Worm (Caenorhabditis elegans) whole organism, L4/young adult: ENCODE measurements around the gene Y54G2A.18.

Source experiments
- W03F9.2 ChIP-seq: fragments of 150-350 bp; optimal IDR thresholded peaks from 2 replicates; lab custom pipeline; 2014; ENCODE audit warnings: missing biosample characterization, missing genetic modification characterization
- dao-5 ChIP-seq: sonication (generic microtip); optimal IDR thresholded peaks from 2 replicates; lab custom pipeline; 2016; ENCODE audit warnings: missing genotype, missing genetic modification characterization, moderate library complexity, missing compliant biosample characterization
- him-1 ChIP-seq: sonication (generic microtip); optimal IDR thresholded peaks from 2 replicates; lab custom pipeline; 2016; ENCODE audit warnings: missing genotype, missing genetic modification reagents, missing genetic modification characterization, missing compliant biosample characterization

The Y54G2A.18 gene

DNA sequence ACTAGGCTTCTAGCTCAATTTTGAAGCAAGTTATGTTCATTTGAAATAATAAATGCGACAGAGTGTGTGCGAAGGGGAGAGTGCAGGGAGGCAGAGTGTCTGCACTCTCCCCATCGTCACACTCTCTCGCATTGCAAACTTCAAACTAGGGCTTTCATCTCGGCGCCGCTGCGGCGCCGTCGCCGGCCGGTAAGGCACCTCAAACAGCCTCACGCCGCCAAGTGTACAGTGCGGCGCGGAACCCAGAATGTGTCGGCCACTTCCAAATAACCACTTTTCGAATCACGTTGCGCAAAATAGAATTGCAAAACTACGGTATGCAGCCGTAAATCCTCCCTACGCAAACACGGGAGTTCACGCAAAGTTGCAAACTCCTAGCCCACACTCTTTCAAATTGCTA, 43.0 kb downstream of the Y54G2A.18 start:
- TF ChIP-seq dao-5 (tag; lab: Kevin White, UChicago) (no peak), W03F9.2 (tag; lab: Kevin White, UChicago) (no peak), him-1 (tag; lab: Kevin White, UChicago) (no peak)

- TF ChIP-seq him-1 (tag; lab: Kevin White, UChicago) (no peak), dao-5 (tag; lab: Kevin White, UChicago) (no peak), W03F9.2 (tag; lab: Kevin White, UChicago) (no peak)
Observed at ce11 chrIV:2846264-2846663, 46.0 kb downstream of the Y54G2A.18 start, which contains the start of gene Y54G2A.40. Y54G2A.40 (plus strand) TSS chrIV:2846476.

ce11 chrIV:2843882-2844281, 48.4 kb downstream of the Y54G2A.18 start, which contains the start of gene Y54G2A.15:
Y54G2A.15 (minus strand) TSS chrIV:2843982.
- TF ChIP-seq W03F9.2 (tag; lab: Kevin White, UChicago) (no peak), dao-5 (tag; lab: Kevin White, UChicago) (no peak), him-1 (tag; lab: Kevin White, UChicago) (no peak)

DNA sequence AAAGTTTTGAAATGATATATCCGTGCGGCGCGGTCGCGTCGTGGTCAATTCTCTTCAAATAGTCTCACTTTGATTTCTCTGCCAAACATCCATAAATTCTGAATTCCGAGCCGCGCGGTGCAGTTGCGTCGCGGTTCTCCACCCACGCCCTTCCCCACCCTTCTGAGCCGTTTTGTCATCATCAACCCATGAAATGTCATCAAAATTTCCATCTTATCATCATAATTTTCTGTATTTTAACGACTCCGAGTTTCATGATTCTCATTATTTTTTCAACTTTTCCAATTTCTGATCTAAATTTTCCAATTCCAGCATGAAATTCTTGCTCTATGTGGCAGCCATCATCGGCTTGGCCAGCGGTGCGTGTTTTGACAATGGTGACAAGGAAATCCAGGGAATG, 50.1 kb downstream of the Y54G2A.18 start, which contains the start of gene clec-84:
clec-84 (plus strand) TSS at position 301 of the 400 bp plus-strand sequence.
- TF ChIP-seq dao-5 (tag; lab: Kevin White, UChicago) (no peak), W03F9.2 (tag; lab: Kevin White, UChicago) (no peak), him-1 (tag; lab: Kevin White, UChicago) (no peak)
